Fruit fly (Drosophila melanogaster): ENCODE data around the gene opm.

The opm gene

DNA sequence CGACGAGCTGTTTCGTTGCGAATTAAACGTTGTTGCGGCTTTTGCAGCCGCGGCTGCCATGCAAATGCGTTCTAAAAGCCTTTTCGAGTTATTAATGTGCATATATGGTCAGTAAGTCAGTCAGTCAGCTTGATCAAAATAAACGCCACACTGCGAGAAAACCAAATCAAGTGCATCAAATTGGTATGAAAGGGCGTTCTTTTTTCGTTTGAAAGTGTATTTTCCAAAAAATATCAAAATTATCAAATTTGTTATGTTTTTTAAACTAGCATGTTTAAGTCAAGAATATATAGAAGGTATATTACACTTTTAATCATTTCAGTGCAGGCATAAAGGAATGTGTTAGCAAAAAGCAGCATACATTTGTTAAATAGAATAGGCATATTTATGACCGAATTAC is 23.7 kb downstream of the opm start:
- TF ChIP-seq CG13204 (GFP tag; optimal IDR thresholded peaks at IDR 0.05): no peak
- 0 out of 3 replicates have a peak, but pooled peaks have one; percentile 7 for TF ChIP-seq fd96Ca (GFP tag; IDR thresholded peaks at IDR 0.05)
- no peak for TF ChIP-seq rn (GFP tag; IDR thresholded peaks at IDR 0.05)
- TF ChIP-seq Ets98B (GFP tag; IDR thresholded peaks at IDR 0.05): peak; percentile 27
- peak; percentile 2 for TF ChIP-seq CG9948 (tag; optimal IDR thresholded peaks at IDR 0.05)
- peak; percentile 7 for TF ChIP-seq CG14655 (GFP tag; optimal IDR thresholded peaks at IDR 0.05)
- peak; percentile 68; the same call in 2 of the 3 replicates for TF ChIP-seq CG4496 (GFP tag; IDR thresholded peaks at IDR 0.05)
- peak; percentile 8 for TF ChIP-seq CG8159 (tag; optimal IDR thresholded peaks at IDR 0.05)
- peak; percentile 34 for TF ChIP-seq CG17806 (tag; optimal IDR thresholded peaks at IDR 0.05)
- no peak for TF ChIP-seq CG15710 (tag; optimal IDR thresholded peaks at IDR 0.05)
- no peak for TF ChIP-seq CG10348 (GFP tag; IDR thresholded peaks at IDR 0.05)
- peak; percentile 62 for TF ChIP-seq CG32121 (GFP tag; IDR thresholded peaks at IDR 0.05)

DNA sequence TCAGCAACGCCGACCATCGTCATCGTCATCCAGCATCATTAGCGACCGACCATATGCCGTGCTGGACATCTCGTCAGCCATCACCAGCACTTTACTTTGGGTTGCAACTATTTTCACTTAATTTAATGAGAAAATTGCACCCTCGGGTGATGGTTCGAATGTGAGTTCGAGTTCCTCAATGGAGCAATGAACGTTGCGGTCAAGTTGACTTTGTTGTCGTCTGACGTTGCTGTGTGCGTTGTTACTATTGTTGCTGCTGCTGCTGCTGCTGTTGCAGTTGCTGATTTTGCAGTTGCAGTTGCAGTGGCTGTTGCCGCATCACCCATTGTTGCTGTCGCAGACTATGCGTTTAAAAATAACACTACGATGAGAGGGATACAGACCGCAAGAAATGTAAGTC is 36.4 kb downstream of the opm start:
- TF ChIP-seq D1 (tag; optimal IDR thresholded peaks at IDR 0.05) (no peak), CG8301 (tag; optimal IDR thresholded peaks at IDR 0.05) (no peak), CG10348 (GFP tag; IDR thresholded peaks at IDR 0.05) (no peak), EcR (GFP tag; optimal IDR thresholded peaks at IDR 0.05) (peak; percentile 89), fd96Ca (GFP tag; IDR thresholded peaks at IDR 0.05) (no peak), CG15710 (tag; optimal IDR thresholded peaks at IDR 0.05) (no peak), CG17806 (tag; optimal IDR thresholded peaks at IDR 0.05) (no peak), Snoo (tag; optimal IDR thresholded peaks at IDR 0.05) (no peak), CG13204 (GFP tag; optimal IDR thresholded peaks at IDR 0.05) (peak; percentile 37), rn (GFP tag; IDR thresholded peaks at IDR 0.05) (no peak), CG12605 (GFP tag; IDR thresholded peaks at IDR 0.05) (no peak), gl (tag; optimal IDR thresholded peaks at IDR 0.05) (no peak)

DNA sequence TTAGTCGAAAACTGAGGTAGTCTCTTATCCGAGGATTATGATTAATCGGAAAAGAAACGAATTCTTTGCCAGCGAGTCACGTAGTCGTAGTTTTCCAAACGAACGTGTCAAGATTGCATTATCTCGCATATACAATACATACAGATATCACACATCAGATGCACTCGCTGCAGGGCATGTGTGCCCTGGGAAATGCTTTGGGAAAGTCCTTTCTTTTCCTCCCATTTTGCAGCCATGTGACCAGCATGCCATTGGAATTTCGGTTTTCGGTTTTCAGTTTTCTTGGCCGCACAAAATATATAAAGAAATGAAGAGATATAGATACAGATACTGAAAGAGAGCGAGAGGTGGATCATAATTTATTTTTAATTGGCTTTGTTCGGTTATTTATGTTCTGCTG is 38.1 kb downstream of the opm start:
- no peak for TF ChIP-seq CG9948 (tag; optimal IDR thresholded peaks at IDR 0.05)
- TF ChIP-seq CG8159 (tag; optimal IDR thresholded peaks at IDR 0.05): no peak
- TF ChIP-seq CG8301 (tag; optimal IDR thresholded peaks at IDR 0.05): no peak
- no peak for TF ChIP-seq Ets98B (GFP tag; IDR thresholded peaks at IDR 0.05)
- no peak for TF ChIP-seq CG17806 (tag; optimal IDR thresholded peaks at IDR 0.05)
- TF ChIP-seq CG12605 (GFP tag; IDR thresholded peaks at IDR 0.05): no peak
- TF ChIP-seq EcR (GFP tag; optimal IDR thresholded peaks at IDR 0.05): no peak
- no peak for TF ChIP-seq CG34367 (tag; optimal IDR thresholded peaks at IDR 0.05)

DNA sequence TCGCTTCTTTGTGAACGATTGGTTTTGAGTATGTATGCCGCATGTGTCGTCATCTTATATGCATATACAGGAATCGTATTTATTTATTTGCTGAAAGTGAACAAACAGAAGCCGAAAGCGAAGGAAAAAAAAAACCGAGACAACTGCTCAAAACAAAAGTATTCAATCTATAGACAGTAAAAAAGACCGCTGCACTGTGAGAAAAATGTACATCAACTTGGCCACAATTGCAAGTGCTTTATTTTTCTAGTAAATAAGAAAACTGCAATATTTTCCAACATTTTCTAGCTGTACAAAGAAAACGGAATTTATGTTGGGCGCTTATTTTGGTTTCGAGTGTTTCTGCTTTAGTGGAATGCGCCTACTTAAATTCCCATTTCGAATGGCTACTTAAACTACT is 39.3 kb downstream of the opm start:
- TF ChIP-seq CG8301 (tag; optimal IDR thresholded peaks at IDR 0.05): no peak
- TF ChIP-seq CG9948 (tag; optimal IDR thresholded peaks at IDR 0.05): peak; percentile 2
- TF ChIP-seq CG15710 (tag; optimal IDR thresholded peaks at IDR 0.05): peak; percentile 16
- peak; percentile 25 for TF ChIP-seq CG17806 (tag; optimal IDR thresholded peaks at IDR 0.05)
- no peak for TF ChIP-seq rn (GFP tag; IDR thresholded peaks at IDR 0.05)
- no peak for TF ChIP-seq gl (tag; optimal IDR thresholded peaks at IDR 0.05)
- peak; percentile 44 for TF ChIP-seq CG14655 (GFP tag; optimal IDR thresholded peaks at IDR 0.05)
- TF ChIP-seq fd96Ca (GFP tag; IDR thresholded peaks at IDR 0.05): peak; percentile 65; the same call in 2 of the 3 replicates
- TF ChIP-seq D1 (tag; optimal IDR thresholded peaks at IDR 0.05): no peak
- no peak for TF ChIP-seq CG34367 (tag; optimal IDR thresholded peaks at IDR 0.05)
- TF ChIP-seq CG10348 (GFP tag; IDR thresholded peaks at IDR 0.05): no peak
- peak; percentile 30 for TF ChIP-seq CG8159 (tag; optimal IDR thresholded peaks at IDR 0.05)
- peak; percentile 69 for TF ChIP-seq CG4496 (GFP tag; IDR thresholded peaks at IDR 0.05)
- peak; percentile 39 for TF ChIP-seq Snoo (tag; optimal IDR thresholded peaks at IDR 0.05)
- TF ChIP-seq Pif1A (GFP tag; optimal IDR thresholded peaks at IDR 0.05): peak; percentile 37
- TF ChIP-seq Pif1B (GFP tag; optimal IDR thresholded peaks at IDR 0.05): peak; percentile 38
- no peak for TF ChIP-seq EcR (GFP tag; optimal IDR thresholded peaks at IDR 0.05)
- peak; percentile 50 for TF ChIP-seq CG32121 (GFP tag; IDR thresholded peaks at IDR 0.05)
- peak; percentile 16; the same call in 1 of the 2 replicates for TF ChIP-seq Ets98B (GFP tag; IDR thresholded peaks at IDR 0.05)
- TF ChIP-seq CG13204 (GFP tag; optimal IDR thresholded peaks at IDR 0.05): no peak
- TF ChIP-seq CG12605 (GFP tag; IDR thresholded peaks at IDR 0.05): 0 out of 2 replicates have a peak, but pooled peaks have one; percentile 24

DNA sequence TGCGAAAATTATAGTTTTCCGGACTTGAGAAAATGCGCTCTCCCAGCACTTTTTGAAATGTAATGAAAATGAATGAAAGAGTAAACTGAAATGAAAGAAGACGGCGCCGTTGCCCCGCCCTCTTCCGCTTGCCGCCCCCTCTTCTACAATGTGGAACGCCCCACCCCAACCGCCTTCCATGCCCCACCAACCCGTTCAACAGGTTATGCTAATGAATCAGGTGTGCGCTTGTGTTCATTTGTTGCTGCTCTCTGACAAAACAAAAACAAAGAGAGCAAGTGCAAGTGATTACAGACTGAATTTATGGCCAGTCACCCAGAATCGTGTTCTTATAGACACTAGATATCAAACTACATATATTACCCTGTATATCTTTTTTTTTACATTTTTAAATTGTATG is 40.5 kb downstream of the opm start:
- peak; percentile 45; the same call in 1 of the 2 replicates for TF ChIP-seq CG12605 (GFP tag; IDR thresholded peaks at IDR 0.05)
- no peak for TF ChIP-seq rn (GFP tag; IDR thresholded peaks at IDR 0.05)
- TF ChIP-seq fd96Ca (GFP tag; IDR thresholded peaks at IDR 0.05): no peak
- no peak for TF ChIP-seq CG9948 (tag; optimal IDR thresholded peaks at IDR 0.05)
- TF ChIP-seq Pif1A (GFP tag; optimal IDR thresholded peaks at IDR 0.05): no peak
- no peak for TF ChIP-seq CG10348 (GFP tag; IDR thresholded peaks at IDR 0.05)
- no peak for TF ChIP-seq CG34367 (tag; optimal IDR thresholded peaks at IDR 0.05)
- TF ChIP-seq CG8301 (tag; optimal IDR thresholded peaks at IDR 0.05): no peak
- no peak for TF ChIP-seq gl (tag; optimal IDR thresholded peaks at IDR 0.05)
- no peak for TF ChIP-seq CG17806 (tag; optimal IDR thresholded peaks at IDR 0.05)
- TF ChIP-seq CG32121 (GFP tag; IDR thresholded peaks at IDR 0.05): peak; percentile 29; the same call in 1 of the 2 replicates
- no peak for TF ChIP-seq D1 (tag; optimal IDR thresholded peaks at IDR 0.05)
- peak; percentile 45; the same call in 1 of the 2 replicates for TF ChIP-seq Ets98B (GFP tag; IDR thresholded peaks at IDR 0.05)
- no peak for TF ChIP-seq CG8159 (tag; optimal IDR thresholded peaks at IDR 0.05)
- TF ChIP-seq Snoo (tag; optimal IDR thresholded peaks at IDR 0.05): no peak
- no peak for TF ChIP-seq Pif1B (GFP tag; optimal IDR thresholded peaks at IDR 0.05)
- no peak for TF ChIP-seq CG14655 (GFP tag; optimal IDR thresholded peaks at IDR 0.05)
- peak; percentile 60 for TF ChIP-seq CG13204 (GFP tag; optimal IDR thresholded peaks at IDR 0.05)
- TF ChIP-seq CG4496 (GFP tag; IDR thresholded peaks at IDR 0.05): peak; percentile 37; the same call in 1 of the 3 replicates
- TF ChIP-seq EcR (GFP tag; optimal IDR thresholded peaks at IDR 0.05): peak; percentile 44
- no peak for TF ChIP-seq CG15710 (tag; optimal IDR thresholded peaks at IDR 0.05)

DNA sequence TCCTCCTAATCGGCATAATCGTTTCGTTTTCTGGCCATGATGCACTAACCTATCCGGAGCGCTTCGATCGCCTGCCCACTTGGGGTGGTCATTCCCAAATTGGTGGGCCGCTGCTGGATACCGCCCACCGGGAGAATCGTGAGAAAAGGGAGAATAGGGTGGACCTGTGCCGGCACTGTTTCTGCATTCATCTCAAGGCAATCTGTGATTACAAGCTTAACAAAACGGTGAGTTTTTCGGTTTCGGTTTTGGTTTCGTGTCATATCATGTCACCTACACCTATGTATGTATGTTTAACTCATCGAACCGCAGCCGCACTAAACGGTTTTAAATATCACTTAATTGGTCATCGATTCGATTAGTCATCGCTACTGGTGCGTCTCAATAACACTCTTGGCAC is 41.5 kb downstream of the opm start:
- TF ChIP-seq CG8159 (tag; optimal IDR thresholded peaks at IDR 0.05) (peak; percentile 79), Snoo (tag; optimal IDR thresholded peaks at IDR 0.05) (no peak)

All from whole organism, pupa.